Fruit fly (Drosophila melanogaster): ENCODE results near the gene Nle.

dm6 chr2L:533734-534133 is 34.2 kb downstream of the Nle start:
- TF ChIP-seq psq (optimal IDR thresholded peaks at IDR 0.05) (no peak), pan (optimal IDR thresholded peaks at IDR 0.05) (no peak), EcR (GFP tag; optimal IDR thresholded peaks at IDR 0.05) (no peak), CG8478 (optimal IDR thresholded peaks at IDR 0.05) (no peak), Dll (optimal IDR thresholded peaks at IDR 0.05) (no peak)

Data from whole organism.